Worm (Caenorhabditis elegans) whole organism, late embryonic: ENCODE measurements around the gene R160.6.

Experiments used
- F13H6.1 ChIP-seq: sonication (generic microtip); optimal IDR thresholded peaks from 2 replicates; lab custom pipeline; 2016; ENCODE audit warnings: missing genetic modification characterization, missing compliant biosample characterization
- ahr-1 ChIP-seq: sonication (generic microtip); optimal IDR thresholded peaks from 2 replicates; lab custom pipeline; 2016; ENCODE audit warnings: missing genetic modification characterization, missing compliant biosample characterization
- ama-1 ChIP-seq: fragments of 150-350 bp; optimal IDR thresholded peaks from 2 replicates; lab custom pipeline; 2014
- ceh-19 ChIP-seq: fragments of 200-800 bp; sonication (Bioruptor generic); optimal IDR thresholded peaks from 2 replicates; lab custom pipeline; 2018; ENCODE audit warnings: mild to moderate bottlenecking, missing genetic modification characterization, missing compliant biosample characterization
- ceh-22 ChIP-seq: sonication (generic microtip); optimal IDR thresholded peaks from 2 replicates; lab custom pipeline; 2017; ENCODE audit warnings: missing biosample characterization, missing genetic modification characterization
- ceh-30 ChIP-seq: fragments of 150-350 bp; optimal IDR thresholded peaks from 2 replicates; lab custom pipeline; 2014; ENCODE audit warnings: missing biosample characterization, missing genetic modification characterization
- ceh-9 ChIP-seq: sonication (generic microtip); optimal IDR thresholded peaks from 2 replicates; lab custom pipeline; 2016; ENCODE audit warnings: mild to moderate bottlenecking, missing genetic modification characterization, inconsistent platforms, missing compliant biosample characterization
- che-1 ChIP-seq: sonication (generic microtip); optimal IDR thresholded peaks from 2 replicates; lab custom pipeline; 2016; ENCODE audit warnings: mild to moderate bottlenecking, missing genetic modification characterization, missing compliant biosample characterization
- dmd-4 ChIP-seq: sonication (generic microtip); optimal IDR thresholded peaks from 2 replicates; lab custom pipeline; 2016; ENCODE audit warnings: borderline replicate concordance, missing genetic modification characterization, missing compliant biosample characterization
- dve-1 ChIP-seq: sonication (generic microtip); optimal IDR thresholded peaks from 2 replicates; lab custom pipeline; 2017; ENCODE audit warnings: antibody characterized with exemption, mild to moderate bottlenecking, missing genetic modification characterization, missing compliant biosample characterization
- elt-2 ChIP-seq: sonication (generic microtip); optimal IDR thresholded peaks from 2 replicates; lab custom pipeline; 2016; ENCODE audit warnings: missing genetic modification reagents, missing genetic modification characterization, missing compliant biosample characterization
- elt-4 ChIP-seq: sonication (generic microtip); optimal IDR thresholded peaks from 2 replicates; lab custom pipeline; 2016; ENCODE audit warnings: missing genetic modification characterization, missing compliant biosample characterization
- ets-4 ChIP-seq: sonication (generic microtip); optimal IDR thresholded peaks from 2 replicates; lab custom pipeline; 2016; ENCODE audit warnings: missing genetic modification characterization, missing compliant biosample characterization
- fkh-10 ChIP-seq: fragments of 150-350 bp; optimal IDR thresholded peaks from 2 replicates; lab custom pipeline; 2014; ENCODE audit warnings: missing biosample characterization, missing genetic modification reagents, missing genetic modification characterization
- hlh-13 ChIP-seq: fragments of 200-800 bp; sonication (Bioruptor generic); optimal IDR thresholded peaks from 2 replicates; lab custom pipeline; 2018; ENCODE audit warnings: mild to moderate bottlenecking, missing genetic modification characterization, missing compliant biosample characterization
- hlh-30 ChIP-seq: sonication (generic microtip); optimal IDR thresholded peaks from 2 replicates; lab custom pipeline; 2017; ENCODE audit warnings: antibody characterized with exemption, missing genetic modification characterization, missing compliant biosample characterization; ENCODE audit not compliant: insufficient read depth
- hlh-6 ChIP-seq: sonication (generic microtip); optimal IDR thresholded peaks from 2 replicates; lab custom pipeline; 2016; ENCODE audit warnings: missing genotype, missing genetic modification characterization, missing compliant biosample characterization
- lim-6 ChIP-seq: sonication (generic microtip); optimal IDR thresholded peaks from 2 replicates; lab custom pipeline; 2016; ENCODE audit warnings: missing genetic modification characterization, missing compliant biosample characterization
- lin-11 ChIP-seq: fragments of 200-800 bp; sonication (Bioruptor generic); optimal IDR thresholded peaks from 2 replicates; lab custom pipeline; 2018; ENCODE audit warnings: mild to moderate bottlenecking, missing genetic modification characterization, missing compliant biosample characterization
- madf-2 ChIP-seq: sonication (generic microtip); optimal IDR thresholded peaks from 2 replicates; lab custom pipeline; 2017; ENCODE audit warnings: missing genetic modification characterization, missing compliant biosample characterization
- mec-3 ChIP-seq: sonication (generic microtip); optimal IDR thresholded peaks from 2 replicates; lab custom pipeline; 2016; ENCODE audit warnings: borderline replicate concordance, missing genetic modification characterization, missing compliant biosample characterization
- nfya-1 ChIP-seq: sonication (generic microtip); optimal IDR thresholded peaks from 2 replicates; lab custom pipeline; 2017; ENCODE audit warnings: missing genetic modification characterization, mild to moderate bottlenecking, missing compliant biosample characterization, antibody characterized with exemption, moderate library complexity
- npax-4 ChIP-seq: sonication (generic microtip); optimal IDR thresholded peaks from 2 replicates; lab custom pipeline; 2016; ENCODE audit warnings: missing genetic modification characterization, missing compliant biosample characterization
- odd-2 ChIP-seq: sonication (generic microtip); optimal IDR thresholded peaks from 2 replicates; lab custom pipeline; 2017; ENCODE audit warnings: antibody characterized with exemption, mild to moderate bottlenecking, missing genetic modification characterization, missing compliant biosample characterization
- pat-9 ChIP-seq: fragments of 200-800 bp; sonication (Bioruptor generic); optimal IDR thresholded peaks from 2 replicates; lab custom pipeline; 2018; ENCODE audit warnings: mild to moderate bottlenecking, missing genetic modification characterization, moderate library complexity, missing compliant biosample characterization
- pax-1 ChIP-seq: fragments of 150-350 bp; optimal IDR thresholded peaks from 2 replicates; lab custom pipeline; 2014; ENCODE audit warnings: missing biosample characterization, missing genetic modification characterization
- pha-2 ChIP-seq: sonication (generic microtip); optimal IDR thresholded peaks from 2 replicates; lab custom pipeline; 2017; ENCODE audit warnings: mild to moderate bottlenecking, missing genetic modification characterization, missing compliant biosample characterization
- pha-4 ChIP-seq: fragments of 150-350 bp; optimal IDR thresholded peaks from 2 replicates; lab custom pipeline; 2018; ENCODE audit warnings: missing biosample characterization, missing genetic modification reagents, missing genetic modification characterization
- pqm-1 ChIP-seq: sonication (generic microtip); optimal IDR thresholded peaks from 2 replicates; lab custom pipeline; 2016; ENCODE audit warnings: missing genetic modification characterization, missing compliant biosample characterization
- pros-1 ChIP-seq: fragments of 150-350 bp; optimal IDR thresholded peaks from 2 replicates; lab custom pipeline; 2014; ENCODE audit warnings: missing biosample characterization, missing genetic modification reagents, missing genetic modification characterization
- ref-2 ChIP-seq: sonication (generic microtip); optimal IDR thresholded peaks from 2 replicates; lab custom pipeline; 2016; ENCODE audit warnings: missing genetic modification characterization, missing compliant biosample characterization
- sdc-2 ChIP-seq: sonication (generic microtip); optimal IDR thresholded peaks from 2 replicates; lab custom pipeline; 2016; ENCODE audit warnings: missing genotype, missing genetic modification characterization, missing compliant biosample characterization
- sox-2 ChIP-seq: fragments of 200-800 bp; sonication (Bioruptor generic); IDR thresholded peaks from 2 replicates; pipeline ENCODE4 v1.3.6; 2022; ENCODE audit warnings: missing genetic modification reagents, missing genetic modification characterization, missing compliant biosample characterization
- sox-4 ChIP-seq: sonication (generic microtip); optimal IDR thresholded peaks from 2 replicates; lab custom pipeline; 2017; ENCODE audit warnings: mild to moderate bottlenecking, missing genetic modification characterization, inconsistent platforms, missing compliant biosample characterization
- syd-9 ChIP-seq: sonication (generic microtip); optimal IDR thresholded peaks from 2 replicates; lab custom pipeline; 2016; ENCODE audit warnings: mild to moderate bottlenecking, missing genetic modification characterization, moderate library complexity, missing compliant biosample characterization
- tbx-2 ChIP-seq: sonication (generic microtip); optimal IDR thresholded peaks from 2 replicates; lab custom pipeline; 2016; ENCODE audit warnings: missing genetic modification characterization, missing compliant biosample characterization
- ttx-3 ChIP-seq: sonication (generic microtip); optimal IDR thresholded peaks from 2 replicates; lab custom pipeline; 2016; ENCODE audit warnings: missing genetic modification reagents, missing genetic modification characterization, missing compliant biosample characterization
- unc-3 ChIP-seq, 2 experiments: fragments of 200-800 bp in 1 of 2; sonication (Bioruptor generic) in 1 of 2; sonication (generic microtip) in 1 of 2; conservative IDR thresholded peaks in 1 of 2; optimal IDR thresholded peaks in 1 of 2; 2 replicates each; pipeline versions ENCODE4 v1.3.6 to Lab custom; 2016 to 2022; ENCODE audit warnings: missing compliant biosample characterization in 2 of 2, missing genetic modification characterization in 2 of 2, missing genetic modification reagents in 1 of 2
- unc-42 ChIP-seq: sonication (generic microtip); optimal IDR thresholded peaks from 2 replicates; lab custom pipeline; 2016; ENCODE audit warnings: missing genotype, missing genetic modification characterization, missing compliant biosample characterization
- unc-55 ChIP-seq: sonication (generic microtip); optimal IDR thresholded peaks from 2 replicates; lab custom pipeline; 2017; ENCODE audit warnings: missing biosample characterization, missing genetic modification reagents, missing genetic modification characterization

Gene R160.6

DNA sequence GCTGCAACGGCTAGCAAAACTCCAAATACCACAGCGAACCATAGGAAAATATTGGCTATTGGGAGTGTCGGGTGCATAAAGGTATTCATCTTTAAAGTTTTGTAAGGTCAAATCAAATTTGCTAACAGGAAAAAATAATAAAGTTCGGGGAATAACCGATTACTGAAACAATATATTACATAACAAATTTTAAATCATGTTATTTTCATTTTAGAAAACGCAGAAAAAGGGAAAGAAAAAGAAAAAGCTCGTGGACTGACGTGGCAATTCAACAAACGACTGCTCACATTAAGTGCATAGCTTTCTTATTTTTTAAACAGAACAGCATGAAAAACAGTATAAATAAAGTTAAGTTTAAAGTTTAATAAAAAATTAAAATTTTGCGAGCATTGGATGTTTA lies at the start of gene R160.6:
Gene R160.6 (minus strand): TSS at position 101 of the 400 bp plus-strand sequence.
- no peak for TF ChIP-seq pax-1 (tag; lab: Kevin White, UChicago)
- TF ChIP-seq sox-4: no peak
- TF ChIP-seq ceh-9 (tag; lab: Kevin White, UChicago): no peak
- no peak for TF ChIP-seq lin-11 (tag; lab: Kevin White, UChicago)
- no peak for TF ChIP-seq dve-1 (tag; lab: Kevin White, UChicago)
- no peak for TF ChIP-seq elt-4 (tag; lab: Kevin White, UChicago)
- TF ChIP-seq unc-42: no peak
- no peak for TF ChIP-seq ceh-19
- TF ChIP-seq pha-4 (tag; lab: Kevin White, UChicago): no peak
- TF ChIP-seq hlh-13 (GFP tag; lab: Kevin White, UChicago): no peak
- no peak for TF ChIP-seq pha-2 (tag; lab: Kevin White, UChicago)
- no peak for TF ChIP-seq odd-2 (tag; lab: Kevin White, UChicago)
- TF ChIP-seq ama-1 (lab: Kevin White, UChicago): no peak
- TF ChIP-seq ceh-30 (tag; lab: Kevin White, UChicago): no peak
- no peak for TF ChIP-seq dmd-4 (tag; lab: Kevin White, UChicago)
- TF ChIP-seq ttx-3: no peak
- TF ChIP-seq syd-9: no peak
- TF ChIP-seq, all 69 proteins: peak for 0

- TF ChIP-seq pat-9 (tag; lab: Kevin White, UChicago): no peak
- TF ChIP-seq nfya-1: no peak
- TF ChIP-seq sdc-2 (tag; lab: Kevin White, UChicago): no peak
- no peak for TF ChIP-seq F13H6.1 (tag; lab: Kevin White, UChicago)
- TF ChIP-seq mec-3 (tag; lab: Kevin White, UChicago): no peak
- no peak for TF ChIP-seq ceh-19
- TF ChIP-seq sox-2 (GFP tag; lab: Robert Waterston, UW): no peak
- TF ChIP-seq pqm-1: no peak
- no peak for TF ChIP-seq dmd-4 (tag; lab: Kevin White, UChicago)
- TF ChIP-seq lin-11 (tag; lab: Kevin White, UChicago): no peak
- TF ChIP-seq pax-1 (tag; lab: Kevin White, UChicago): no peak
- TF ChIP-seq fkh-10 (GFP tag; lab: Kevin White, UChicago): no peak
- TF ChIP-seq pros-1 (tag; lab: Kevin White, UChicago): no peak
- no peak for TF ChIP-seq ttx-3
- no peak for TF ChIP-seq hlh-30
- TF ChIP-seq unc-55: no peak
- no peak for TF ChIP-seq che-1 (tag; lab: Kevin White, UChicago)
- no peak for TF ChIP-seq elt-2 (tag; lab: Kevin White, UChicago)
- TF ChIP-seq ceh-22 (tag; lab: Kevin White, UChicago): no peak
- TF ChIP-seq tbx-2 (tag; lab: Kevin White, UChicago): no peak
Measured at ce11 chrX:4418751-4419150, 45.7 kb upstream of the R160.6 start, which contains the start of gene dop-1. Gene dop-1 (minus strand): TSS chrX:4418851.

ce11 chrX:4415289-4415688 lies 42.3 kb upstream of the R160.6 start:
- TF ChIP-seq unc-42: peak; percentile 65
- TF ChIP-seq unc-55: no peak

DNA sequence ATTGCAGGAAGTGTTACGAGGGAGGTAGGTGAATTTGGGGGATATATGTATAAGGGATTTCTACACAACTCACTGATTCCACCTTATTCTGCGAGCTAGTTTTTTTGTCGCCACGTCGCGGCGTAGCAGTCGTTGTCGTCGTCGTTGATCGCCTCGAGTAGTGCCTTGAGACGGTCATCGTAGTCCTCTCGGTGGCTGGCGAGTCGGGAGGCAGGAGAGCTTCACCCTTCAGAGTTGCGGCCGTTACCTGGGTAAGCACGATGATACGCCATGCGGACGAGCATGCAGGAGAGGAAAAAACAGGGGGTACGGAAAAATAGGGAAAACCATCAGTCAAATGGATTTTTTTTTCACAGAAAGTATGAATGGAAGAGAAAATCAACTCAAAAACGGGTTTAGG lies 40.2 kb upstream of the R160.6 start:
- TF ChIP-seq npax-4 (tag; lab: Kevin White, UChicago) (no peak), mec-3 (tag; lab: Kevin White, UChicago) (no peak), lin-11 (tag; lab: Kevin White, UChicago) (no peak), ets-4 (tag; lab: Kevin White, UChicago) (no peak), hlh-6 (tag; lab: Kevin White, UChicago) (no peak), odd-2 (tag; lab: Kevin White, UChicago) (no peak), tbx-2 (tag; lab: Kevin White, UChicago) (no peak), lim-6 (no peak), ama-1 (lab: Kevin White, UChicago) (no peak), hlh-13 (GFP tag; lab: Kevin White, UChicago) (no peak), pqm-1 (no peak), ahr-1 (tag; lab: Kevin White, UChicago) (no peak), ref-2 (tag; lab: Kevin White, UChicago) (no peak), unc-3 (GFP tag; conservative IDR thresholded peaks at IDR 0.05; lab: Robert Waterston, UW) (no peak), unc-3 (tag; optimal IDR thresholded peaks at IDR 0.05; lab: Kevin White, UChicago) (no peak), madf-2 (tag; lab: Kevin White, UChicago) (no peak)
